Worm (Caenorhabditis elegans) whole organism, dauer: Measurements from ENCODE around the gene gldi-3.

Source experiments
- unc-62 ChIP-seq: sonication (generic microtip); optimal IDR thresholded peaks from 2 replicates; lab custom pipeline; 2017; ENCODE audit warnings: missing biosample characterization, missing genetic modification reagents, missing genetic modification characterization

The gldi-3 gene

ce11 chrII:9280048-9280772 is at the start of gene gldi-3:
TSS of gene gldi-3 (minus strand) at chrII:9280098.
- no peak for TF ChIP-seq unc-62 (GFP tag; lab: Kevin White, UChicago)

- no peak for TF ChIP-seq unc-62 (GFP tag; lab: Kevin White, UChicago)
Observed at ce11 chrII:9329474-9329873, 49.6 kb upstream of the gldi-3 start, which contains the start of gene wbp-2. TSS of gene wbp-2 (plus strand) at chrII:9329774.

- TF ChIP-seq unc-62 (GFP tag; lab: Kevin White, UChicago) = no peak
Observed at ce11 chrII:9325555-9325954, 45.7 kb upstream of the gldi-3 start.

- TF ChIP-seq unc-62 (GFP tag; lab: Kevin White, UChicago) = no peak
Observed at ce11 chrII:9324824-9325351, 45.0 kb upstream of the gldi-3 start, which contains the start of gene eat-3. TSS of gene eat-3 (plus strand) at chrII:9324874.

- TF ChIP-seq unc-62 (GFP tag; lab: Kevin White, UChicago) = no peak
Observed at ce11 chrII:9323660-9324059, 43.8 kb upstream of the gldi-3 start, which contains the start of gene egli-1. TSS of gene egli-1 (plus strand) at chrII:9323960.

DNA sequence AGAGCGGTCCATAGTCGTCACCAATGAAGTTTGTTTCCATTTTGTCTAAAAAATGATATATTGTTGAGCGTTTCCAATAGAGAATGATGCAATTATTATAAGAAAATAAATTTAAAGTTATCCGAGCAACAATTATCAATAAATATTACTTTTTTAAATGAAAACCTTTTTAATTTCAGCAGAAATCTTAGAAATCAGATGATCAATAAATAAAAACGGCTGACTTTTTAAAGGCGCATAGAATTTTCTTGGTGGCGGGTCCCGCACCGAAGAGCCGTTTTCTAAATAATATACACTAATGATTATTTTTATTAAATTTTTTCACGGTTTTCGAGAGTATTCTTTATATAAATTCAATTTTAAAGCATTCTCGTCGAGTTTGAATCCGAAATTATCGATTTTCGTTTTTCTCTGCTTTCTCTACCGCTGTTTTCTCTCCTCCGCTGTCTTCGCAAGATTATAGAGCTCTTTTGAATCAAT is 43.0 kb upstream of the gldi-3 start, which contains the start of gene rab-39:
rab-39 (minus strand) TSS at position 51 of the 480 bp plus-strand sequence.
- TF ChIP-seq unc-62 (GFP tag; lab: Kevin White, UChicago) = no peak

- TF ChIP-seq unc-62 (GFP tag; lab: Kevin White, UChicago) = no peak
Observed at ce11 chrII:9319058-9319915, 39.4 kb upstream of the gldi-3 start, which contains the start of the genes csa-1 and wdfy-2. TSS of gene csa-1 (minus strand) at chrII:9319726. TSS of gene wdfy-2 (plus strand) at chrII:9319865.

- TF ChIP-seq unc-62 (GFP tag; lab: Kevin White, UChicago) = no peak
Observed at ce11 chrII:9316801-9317200, 36.9 kb upstream of the gldi-3 start.

DNA sequence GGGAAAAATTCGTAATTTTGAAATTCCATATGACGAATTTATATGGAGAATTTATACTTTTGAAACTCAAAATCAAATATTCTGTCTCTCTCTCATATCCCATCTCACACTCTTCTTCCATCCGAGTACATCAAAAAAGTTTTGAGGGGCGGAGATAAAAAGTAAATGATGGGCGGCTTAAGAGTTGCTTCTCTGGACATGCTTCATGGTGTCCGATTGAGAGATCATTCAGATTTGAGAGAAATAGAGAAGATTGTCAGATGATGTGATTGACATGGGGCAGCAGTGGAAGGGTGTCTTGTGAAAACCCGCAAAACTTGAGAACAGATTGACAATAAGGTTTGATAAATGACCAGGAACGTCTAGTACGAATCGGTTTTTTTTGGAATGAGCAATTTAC is 35.8 kb upstream of the gldi-3 start:
- TF ChIP-seq unc-62 (GFP tag; lab: Kevin White, UChicago) = no peak

- TF ChIP-seq unc-62 (GFP tag; lab: Kevin White, UChicago) = no peak
Observed at ce11 chrII:9314733-9315132, 34.8 kb upstream of the gldi-3 start.

DNA sequence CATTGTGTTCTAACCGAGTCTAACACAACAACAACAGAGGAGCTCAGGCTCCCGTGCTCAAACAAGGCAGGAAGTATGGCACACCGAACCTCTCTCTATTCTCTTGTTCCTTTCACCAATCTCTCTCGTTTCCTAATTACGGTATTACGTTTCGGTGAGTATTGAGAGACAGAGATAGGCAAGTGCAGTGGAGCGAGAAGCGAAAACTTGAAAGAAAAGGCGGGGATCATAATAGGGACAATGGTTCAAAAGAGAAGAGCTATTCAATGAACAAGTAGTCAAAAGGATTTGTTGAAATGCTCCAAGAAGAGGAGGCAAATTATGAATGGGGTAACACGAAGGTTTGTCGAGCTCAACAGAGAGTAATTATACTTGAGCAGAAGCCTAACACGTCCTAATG is 33.4 kb upstream of the gldi-3 start:
- no peak for TF ChIP-seq unc-62 (GFP tag; lab: Kevin White, UChicago)

DNA sequence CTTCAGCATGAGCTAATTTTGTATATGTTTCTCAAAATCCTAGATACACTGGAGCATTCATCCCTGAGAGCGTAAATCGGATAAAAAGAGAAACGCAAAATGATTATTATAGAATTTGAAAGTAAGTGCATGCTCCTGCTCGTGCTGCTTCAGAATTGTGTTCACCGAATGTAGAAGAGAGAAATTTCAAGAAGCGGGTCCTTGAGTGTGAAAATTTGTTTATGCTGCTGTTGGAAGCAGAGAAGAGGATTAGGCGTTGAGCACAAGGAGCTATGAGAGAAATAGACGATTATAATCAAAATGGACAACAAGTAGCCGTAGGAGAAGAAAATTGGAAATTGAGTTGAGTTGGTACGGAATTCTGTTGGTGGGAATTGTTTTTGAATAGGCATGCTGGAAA is 31.8 kb upstream of the gldi-3 start:
- no peak for TF ChIP-seq unc-62 (GFP tag; lab: Kevin White, UChicago)

ce11 chrII:9310794-9311193 is 30.9 kb upstream of the gldi-3 start:
- TF ChIP-seq unc-62 (GFP tag; lab: Kevin White, UChicago) = no peak

DNA sequence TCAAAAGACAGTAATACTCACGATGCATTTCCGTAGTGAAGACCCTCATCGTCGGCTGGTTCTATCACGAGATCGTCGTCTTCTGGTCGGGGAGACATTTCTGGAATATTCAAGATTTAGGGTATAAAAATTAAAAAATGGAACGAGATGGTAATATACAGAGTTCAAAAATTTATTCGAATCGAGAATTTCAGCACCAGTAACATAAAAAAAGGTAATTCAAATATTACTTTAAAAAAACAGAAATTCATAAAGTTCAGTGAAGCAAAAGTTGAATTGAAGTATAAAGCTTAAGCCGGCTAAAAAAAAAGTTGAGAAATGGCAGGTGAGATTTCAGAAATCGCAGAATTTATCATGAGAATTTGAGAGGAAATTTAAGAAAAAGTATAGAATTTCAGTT is 30.3 kb upstream of the gldi-3 start, which contains the start of gene cam-1:
cam-1 (minus strand) TSS at position 101 of the 400 bp plus-strand sequence.
- no peak for TF ChIP-seq unc-62 (GFP tag; lab: Kevin White, UChicago)

DNA sequence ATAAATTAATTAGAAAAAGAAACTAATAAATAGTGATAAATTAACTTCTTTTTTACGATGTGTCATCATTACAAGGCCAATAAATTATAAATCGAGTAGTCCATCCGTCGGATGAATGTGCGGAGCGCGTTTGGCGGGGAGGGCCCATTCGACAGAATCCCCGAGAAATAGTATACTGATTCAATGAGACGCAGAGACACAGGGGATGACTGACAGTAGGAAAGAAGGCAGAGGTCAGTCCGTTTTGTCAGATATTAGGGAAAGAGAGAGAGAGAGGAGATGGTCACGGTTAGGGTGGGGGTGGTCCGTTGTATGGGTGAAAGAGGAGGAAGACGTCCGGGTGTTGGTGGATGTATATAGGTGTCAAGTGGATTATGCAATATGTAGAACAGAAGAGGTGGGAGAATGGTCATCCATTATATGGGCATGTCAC is 28.7 kb upstream of the gldi-3 start:
- TF ChIP-seq unc-62 (GFP tag; lab: Kevin White, UChicago) = no peak
